Fruit fly (Drosophila melanogaster) whole organism, embryonic: ENCODE measurements around the gene CG8641.
A peak's percentile ranks its signal among the peaks of the same experiment; 100 is the strongest.

Experiments
- CG11504 ChIP-seq: fragments of 200-800 bp; sonication (Bioruptor generic); optimal IDR thresholded peaks from 3 replicates; lab custom pipeline; 2019; ENCODE audit warnings: missing biosample characterization, mild to moderate bottlenecking, missing genetic modification characterization, moderate library complexity
- CG11695 ChIP-seq: fragments of 200-800 bp; sonication (Bioruptor generic); IDR thresholded peaks from 3 replicates; pipeline ENCODE4 v1.3.6; 2022; ENCODE audit warnings: missing biosample characterization, missing genetic modification characterization
- CG12071 ChIP-seq: fragments of 200-800 bp; sonication (Bioruptor generic); optimal IDR thresholded peaks from 3 replicates; lab custom pipeline; 2018; ENCODE audit warnings: missing biosample characterization, mild to moderate bottlenecking, missing genetic modification characterization
- CG12236 ChIP-seq: fragments of 200-800 bp; sonication (Bioruptor generic); optimal IDR thresholded peaks from 2 replicates; lab custom pipeline; 2016; ENCODE audit warnings: missing biosample characterization, missing genetic modification characterization
- CG13296 ChIP-seq: fragments of 200-800 bp; sonication (Bioruptor generic); optimal IDR thresholded peaks from 3 replicates; lab custom pipeline; 2018; ENCODE audit warnings: missing biosample characterization, mild to moderate bottlenecking, missing genetic modification characterization
- CG2875 ChIP-seq: fragments of 200-800 bp; sonication (Bioruptor generic); optimal IDR thresholded peaks from 2 replicates; lab custom pipeline; 2017; ENCODE audit warnings: missing biosample characterization, mild to moderate bottlenecking, missing genetic modification characterization, missing genetic modification reagents
- CG32767 ChIP-seq: fragments of 200-800 bp; sonication (Bioruptor generic); IDR thresholded peaks from 2 replicates; pipeline ENCODE4 v1.3.6; 2022; ENCODE audit warnings: missing biosample characterization, missing genetic modification characterization
- CG7357 ChIP-seq: fragments of 200-800 bp; sonication (Bioruptor generic); IDR thresholded peaks from 3 replicates; pipeline ENCODE4 v1.3.6; 2022; ENCODE audit warnings: missing biosample characterization, missing genetic modification characterization
- CG7987 ChIP-seq: fragments of 200-800 bp; sonication (Bioruptor generic); optimal IDR thresholded peaks from 2 replicates; lab custom pipeline; 2018; ENCODE audit warnings: missing biosample characterization, mild to moderate bottlenecking, missing genetic modification characterization, moderate library complexity
- Doc2 ChIP-seq: fragments of 200-800 bp; sonication (Bioruptor generic); IDR thresholded peaks from 2 replicates; pipeline ENCODE4 v1.3.6; 2022; ENCODE audit warnings: missing biosample characterization, missing genetic modification characterization
- Drgx ChIP-seq: fragments of 200-800 bp; sonication (Bioruptor generic); IDR thresholded peaks from 2 replicates; pipeline ENCODE4 v1.3.6; 2022; ENCODE audit warnings: missing biosample characterization, missing genetic modification characterization
- Eip74EF ChIP-seq, 2 experiments: fragments of 200-800 bp in 1 of 2; fragments of >200 bp in 1 of 2; sonication (Bioruptor generic) in 1 of 2; optimal IDR thresholded peaks; 2 replicates each; lab custom pipeline; 2017 to 2019; ENCODE audit warnings: missing biosample characterization in 2 of 2, missing genetic modification characterization in 2 of 2, mild to moderate bottlenecking in 1 of 2, moderate library complexity in 1 of 2
- Ets65A ChIP-seq: fragments of 200-800 bp; sonication (Bioruptor generic); peaks from one replicate; lab custom pipeline; 2016; ENCODE audit warnings: missing biosample characterization, missing genetic modification characterization
- HLH54F ChIP-seq: fragments of 200-800 bp; sonication (Bioruptor generic); optimal IDR thresholded peaks from 3 replicates; lab custom pipeline; 2016; ENCODE audit warnings: missing biosample characterization, missing genetic modification characterization
- Hsf ChIP-seq: fragments of 200-800 bp; sonication (Bioruptor generic); optimal IDR thresholded peaks from 3 replicates; lab custom pipeline; 2016; ENCODE audit warnings: missing biosample characterization, missing genetic modification characterization
- Mad ChIP-seq: fragments of 200-800 bp; sonication (Bioruptor generic); optimal IDR thresholded peaks from 2 replicates; lab custom pipeline; 2016; ENCODE audit warnings: missing biosample characterization, missing genetic modification characterization
- Med ChIP-seq: fragments of 200-800 bp; sonication (Bioruptor generic); peaks from one replicate; lab custom pipeline; 2016; ENCODE audit warnings: missing biosample characterization, missing genetic modification characterization, mild to moderate bottlenecking, inconsistent platforms, moderate library complexity
- Taf1 ChIP-seq: fragments of 200-800 bp; sonication (Bioruptor generic); IDR thresholded peaks from 2 replicates; pipeline ENCODE4 v1.3.6; 2022; ENCODE audit warnings: missing biosample characterization, missing genetic modification characterization
- Tbp ChIP-seq: fragments of >200 bp; optimal IDR thresholded peaks from 2 replicates; lab custom pipeline; 2018; ENCODE audit warnings: missing biosample characterization, missing genetic modification characterization
- Xrp1 ChIP-seq: fragments of 200-800 bp; sonication (Bioruptor generic); IDR thresholded peaks from 2 replicates; pipeline ENCODE4 v1.3.6; 2022; ENCODE audit warnings: missing biosample characterization, missing genetic modification characterization
- ab ChIP-seq: fragments of 200-800 bp; sonication (Bioruptor generic); optimal IDR thresholded peaks from 2 replicates; lab custom pipeline; 2016; ENCODE audit warnings: missing biosample characterization, missing genetic modification characterization
- ara ChIP-seq: fragments of 200-800 bp; sonication (Bioruptor generic); IDR thresholded peaks from 2 replicates; pipeline ENCODE4 v1.3.6; 2022; ENCODE audit warnings: missing biosample characterization, missing genetic modification characterization
- az2 ChIP-seq: fragments of 200-800 bp; sonication (Bioruptor generic); optimal IDR thresholded peaks from 3 replicates; lab custom pipeline; 2016; ENCODE audit warnings: missing biosample characterization, missing genetic modification characterization
- bsh ChIP-seq, 2 experiments: fragments of 200-800 bp; sonication (Bioruptor generic); optimal IDR thresholded peaks; 2 replicates each; lab custom pipeline; 2017 to 2018; ENCODE audit warnings: mild to moderate bottlenecking in 2 of 2, missing biosample characterization in 2 of 2, missing genetic modification characterization in 2 of 2, moderate library complexity in 1 of 2
- cg ChIP-seq: fragments of 200-800 bp; sonication (Bioruptor generic); optimal IDR thresholded peaks from 3 replicates; lab custom pipeline; 2019; ENCODE audit warnings: missing biosample characterization, mild to moderate bottlenecking, missing genetic modification characterization, moderate library complexity
- danr ChIP-seq: fragments of 200-800 bp; sonication (Bioruptor generic); IDR thresholded peaks from 2 replicates; pipeline ENCODE4 v1.3.6; 2022; ENCODE audit warnings: missing biosample characterization, missing genetic modification characterization
- dm ChIP-seq: fragments of 200-800 bp; sonication (Bioruptor generic); optimal IDR thresholded peaks from 3 replicates; lab custom pipeline; 2016; ENCODE audit warnings: missing biosample characterization, missing genetic modification characterization
- dysf ChIP-seq: fragments of 200-800 bp; sonication (Bioruptor generic); IDR thresholded peaks from 3 replicates; pipeline ENCODE4 v1.3.6; 2022; ENCODE audit warnings: missing biosample characterization, missing genetic modification characterization
- ewg ChIP-seq: fragments of 200-800 bp; sonication (Bioruptor generic); optimal IDR thresholded peaks from 3 replicates; lab custom pipeline; 2017; ENCODE audit warnings: mild to moderate bottlenecking, missing biosample characterization, missing genetic modification reagents, missing genetic modification characterization
- fd102C ChIP-seq: fragments of 200-800 bp; sonication (Bioruptor generic); optimal IDR thresholded peaks from 2 replicates; lab custom pipeline; 2018; ENCODE audit warnings: missing biosample characterization, mild to moderate bottlenecking, missing genetic modification characterization, moderate library complexity
- fd96Cb ChIP-seq: fragments of 200-800 bp; sonication (Bioruptor generic); optimal IDR thresholded peaks from 2 replicates; lab custom pipeline; 2018; ENCODE audit warnings: missing biosample characterization, mild to moderate bottlenecking, missing genetic modification characterization, moderate library complexity
- grau ChIP-seq: fragments of 200-800 bp; optimal IDR thresholded peaks from 3 replicates; lab custom pipeline; 2019; ENCODE audit warnings: missing biosample characterization, mild to moderate bottlenecking, missing genetic modification characterization, moderate library complexity
- her ChIP-seq: fragments of 200-800 bp; sonication (Bioruptor generic); optimal IDR thresholded peaks from 2 replicates; lab custom pipeline; 2016; ENCODE audit warnings: missing biosample characterization, missing genetic modification characterization
- lmd ChIP-seq: fragments of 200-800 bp; sonication (Bioruptor generic); IDR thresholded peaks from 2 replicates; pipeline ENCODE4 v1.3.6; 2022; ENCODE audit warnings: missing biosample characterization, missing genetic modification characterization
- lov ChIP-seq, 2 experiments: fragments of 200-800 bp in 1 of 2; fragments of >200 bp in 1 of 2; sonication (Bioruptor generic) in 1 of 2; IDR thresholded peaks in 1 of 2; optimal IDR thresholded peaks in 1 of 2; 2 replicates in 1 of 2; 3 replicates in 1 of 2; pipeline versions ENCODE4 v1.3.6 to Lab custom; 2017 to 2022; ENCODE audit warnings: missing biosample characterization in 1 of 2, missing genetic modification characterization in 1 of 2
- otp ChIP-seq: fragments of 200-800 bp; sonication (Bioruptor generic); IDR thresholded peaks from 3 replicates; pipeline ENCODE4, ENCODE4 v1.3.6; 2022; ENCODE audit warnings: missing biosample characterization, missing genetic modification characterization
- p53 ChIP-seq: fragments of 200-800 bp; sonication (Bioruptor generic); optimal IDR thresholded peaks from 2 replicates; lab custom pipeline; 2016; ENCODE audit warnings: missing biosample characterization, missing genetic modification characterization
- pb ChIP-seq: fragments of 200-800 bp; sonication (Bioruptor generic); optimal IDR thresholded peaks from 3 replicates; lab custom pipeline; 2016; ENCODE audit warnings: missing biosample characterization, missing genetic modification characterization
- phol ChIP-seq: fragments of 200-800 bp; sonication (Bioruptor generic); optimal IDR thresholded peaks from 3 replicates; lab custom pipeline; 2018; ENCODE audit warnings: missing biosample characterization, mild to moderate bottlenecking, missing genetic modification characterization, moderate library complexity
- ranshi ChIP-seq: fragments of 200-800 bp; sonication (Bioruptor generic); IDR thresholded peaks from 2 replicates; pipeline ENCODE4 v1.3.6; 2022; ENCODE audit warnings: missing biosample characterization, missing genetic modification characterization
- row ChIP-seq: fragments of 200-800 bp; sonication (Bioruptor generic); IDR thresholded peaks from 3 replicates; pipeline ENCODE4 v1.3.6; 2022; ENCODE audit warnings: missing biosample characterization, missing genetic modification characterization
- sens ChIP-seq: fragments of 200-800 bp; sonication (Bioruptor generic); peaks from one replicate; lab custom pipeline; 2016; ENCODE audit warnings: missing biosample characterization, missing genetic modification characterization
- shn ChIP-seq: fragments of 200-800 bp; sonication (Bioruptor generic); optimal IDR thresholded peaks from 3 replicates; lab custom pipeline; 2016; ENCODE audit warnings: missing biosample characterization, missing genetic modification characterization
- sim ChIP-seq: fragments of 200-800 bp; sonication (Bioruptor generic); IDR thresholded peaks from 2 replicates; pipeline ENCODE4 v1.3.6; 2022; ENCODE audit warnings: missing biosample characterization, missing genetic modification characterization
- slbo ChIP-seq: fragments of 200-800 bp; sonication (Bioruptor generic); IDR thresholded peaks from 2 replicates; pipeline ENCODE4 v1.3.6; 2022; ENCODE audit warnings: missing biosample characterization, missing genetic modification characterization
- slou ChIP-seq: fragments of 200-800 bp; sonication (Bioruptor generic); optimal IDR thresholded peaks from 3 replicates; lab custom pipeline; 2016; ENCODE audit warnings: missing biosample characterization, missing genetic modification characterization
- tna ChIP-seq: fragments of 200-800 bp; sonication (Bioruptor generic); IDR thresholded peaks from 2 replicates; pipeline ENCODE4 v1.3.6; 2022; ENCODE audit warnings: missing biosample characterization, missing genetic modification characterization; ENCODE audit not compliant: partially characterized antibody
- wor ChIP-seq: fragments of 200-800 bp; sonication (Bioruptor generic); IDR thresholded peaks from 2 replicates; pipeline ENCODE4 v1.3.6; 2022; ENCODE audit warnings: missing biosample characterization, missing genetic modification characterization
- zen ChIP-seq: fragments of 200-800 bp; sonication (Bioruptor generic); optimal IDR thresholded peaks from 3 replicates; lab custom pipeline; 2018; ENCODE audit warnings: missing biosample characterization, mild to moderate bottlenecking, missing genetic modification characterization, moderate library complexity
- zf30C ChIP-seq: fragments of 200-800 bp; sonication (Bioruptor generic); optimal IDR thresholded peaks from 3 replicates; lab custom pipeline; 2018; ENCODE audit warnings: missing biosample characterization, mild to moderate bottlenecking, missing genetic modification characterization

Gene CG8641

DNA sequence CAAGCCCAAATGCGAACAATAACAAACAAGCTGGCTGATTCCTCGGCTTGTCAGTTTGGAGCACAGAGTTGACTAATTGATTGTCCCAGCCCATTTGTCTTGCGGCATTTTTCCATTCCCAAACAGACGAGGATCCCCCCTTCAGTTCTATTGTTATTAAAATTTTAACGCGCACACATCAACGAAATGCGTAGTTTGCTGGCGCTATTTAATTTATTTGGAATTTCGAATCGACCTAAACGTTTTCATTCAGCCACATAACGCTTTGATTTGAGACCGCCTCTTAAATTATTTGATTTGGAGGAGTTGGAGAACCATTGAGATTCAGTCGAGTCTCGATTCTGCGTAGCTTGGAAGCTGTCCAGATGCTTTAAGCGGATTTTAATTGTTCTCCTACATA, 38.7 kb upstream of the CG8641 start (continued):
- TF ChIP-seq lov (optimal IDR thresholded peaks at IDR 0.05; lab: Kevin White, UChicago) (no peak), lov (GFP tag; IDR thresholded peaks at IDR 0.05; lab: Robert Waterston, UW) (no peak), CG13296 (GFP tag; lab: Kevin White, UChicago) (no peak), CG7987 (GFP tag; lab: Kevin White, UChicago) (no peak), otp (GFP tag; lab: Robert Waterston, UW) (no peak), az2 (GFP tag; lab: Kevin White, UChicago) (no peak)
- TF ChIP-seq, all 482 proteins: peak for 9

DNA sequence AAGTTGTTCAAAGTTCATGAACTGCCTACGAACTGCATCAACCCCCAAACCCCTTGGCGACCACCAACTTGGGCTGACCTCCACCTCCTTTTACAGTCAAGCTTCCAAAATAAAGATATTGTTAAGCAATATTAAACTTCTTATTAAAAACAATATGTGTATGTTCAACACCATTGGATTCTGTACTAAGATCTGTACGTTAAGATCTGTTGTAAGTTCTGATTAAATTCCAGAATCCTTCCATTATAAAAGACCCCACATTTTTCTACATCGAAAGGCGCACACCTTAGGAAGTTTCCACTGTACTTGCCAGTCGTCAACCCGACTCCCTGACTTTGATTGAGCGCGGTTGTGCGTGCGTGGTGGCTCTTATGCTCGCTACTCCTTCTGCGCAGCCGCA, 35.7 kb upstream of the CG8641 start:
- TF ChIP-seq sens (GFP tag; lab: Kevin White, UChicago) (peak; percentile 57), her (GFP tag; lab: Kevin White, UChicago) (no peak), cg (GFP tag; lab: Kevin White, UChicago) (no peak), ewg (GFP tag; lab: Kevin White, UChicago) (peak; percentile 11), row (GFP tag; lab: Robert Waterston, UW) (peak; percentile 39; the same call in 2 of the 3 replicates), Xrp1 (GFP tag; lab: Robert Waterston, UW) (peak; percentile 26; the same call in 1 of the 2 replicates), Eip74EF (GFP tag; optimal IDR thresholded peaks at IDR 0.05; lab: Kevin White, UChicago) (no peak), grau (tag; lab: Kevin White, UChicago) (peak; percentile 74), Mad (GFP tag; lab: Kevin White, UChicago) (no peak), ab (no peak), p53 (GFP tag; lab: Kevin White, UChicago) (no peak), CG12071 (GFP tag; lab: Kevin White, UChicago) (no peak), Med (GFP tag; lab: Kevin White, UChicago) (peak; percentile 8), dm (GFP tag; lab: Kevin White, UChicago) (no peak), bsh (GFP tag; optimal IDR thresholded peaks at IDR 0.05; lab: Kevin White, UChicago) (peak in 1 of 2 experiments; percentile 31), Hsf (no peak), dysf (0 out of 3 replicates have a peak, but pooled peaks have one; percentile 10), zf30C (GFP tag; lab: Kevin White, UChicago) (no peak), shn (GFP tag; lab: Kevin White, UChicago) (no peak), slbo (GFP tag; lab: Robert Waterston, UW) (no peak), ranshi (GFP tag; lab: Robert Waterston, UW) (no peak), Drgx (GFP tag; lab: Robert Waterston, UW) (no peak), slou (GFP tag; lab: Kevin White, UChicago) (no peak), CG2875 (GFP tag; lab: Kevin White, UChicago) (no peak), ara (no peak), CG11504 (tag; lab: Kevin White, UChicago) (peak; percentile 6), tna (GFP tag; lab: Robert Waterston, UW) (no peak), danr (GFP tag; lab: Robert Waterston, UW) (no peak), fd96Cb (no peak), Ets65A (GFP tag; lab: Kevin White, UChicago) (peak; percentile 35), HLH54F (GFP tag; lab: Kevin White, UChicago) (no peak), Doc2 (GFP tag; lab: Robert Waterston, UW) (no peak), lmd (GFP tag; lab: Robert Waterston, UW) (0 out of 2 replicates have a peak, but pooled peaks have one; percentile 10), pb (GFP tag; lab: Kevin White, UChicago) (no peak), Taf1 (GFP tag; lab: Robert Waterston, UW) (no peak), sim (no peak), phol (tag; lab: Kevin White, UChicago) (peak; percentile 23), fd102C (no peak), CG12236 (no peak), zen (no peak), wor (GFP tag; lab: Robert Waterston, UW) (no peak), CG7357 (0 out of 3 replicates have a peak, but pooled peaks have one; percentile 23), CG32767 (GFP tag; lab: Robert Waterston, UW) (no peak), Tbp (GFP tag; lab: Kevin White, UChicago) (no peak), CG11695 (no peak)
